Worm (Caenorhabditis elegans): Measurements from ENCODE around the gene math-42.

DNA sequence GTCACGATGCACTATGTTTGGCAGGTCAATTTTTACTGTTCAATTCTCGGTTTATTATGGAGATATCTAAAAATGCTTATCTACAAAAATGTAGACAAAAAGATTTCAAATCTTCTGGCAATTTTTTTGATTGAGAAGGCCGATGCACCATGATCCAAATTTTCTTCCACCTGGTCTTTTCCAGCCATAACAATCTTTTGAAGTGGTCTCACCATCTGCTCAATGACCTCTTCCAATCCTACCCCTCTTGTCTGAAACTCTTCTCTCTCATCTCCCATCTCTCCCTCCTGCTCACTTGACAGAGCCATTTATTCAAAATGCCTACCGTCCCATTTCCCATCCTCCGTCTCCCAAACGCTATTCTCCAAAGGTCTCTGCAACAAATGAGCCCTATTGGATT, 48.4 kb upstream of the math-42 start, which contains the start of gene fbxb-35:
- TF ChIP-seq ztf-29 (GFP tag; IDR thresholded peaks at IDR 0.05) (no peak), flt-1 (GFP tag; IDR thresholded peaks at IDR 0.05) (no peak), ref-1 (GFP tag; conservative IDR thresholded peaks at IDR 0.05) (no peak), tab-1 (GFP tag; IDR thresholded peaks at IDR 0.05) (no peak), cog-1 (tag; optimal IDR thresholded peaks at IDR 0.05) (no peak)
